Worm (Caenorhabditis elegans) whole organism, midembryonic: ENCODE results near the gene T26E4.4.

Experiments used
- T22C8.4 ChIP-seq: fragments of 200-800 bp; sonication (Bioruptor generic); IDR thresholded peaks from 2 replicates; pipeline ENCODE4 v1.3.6; 2022; ENCODE audit warnings: missing genetic modification characterization, missing compliant biosample characterization
- cog-1 ChIP-seq: sonication (generic microtip); optimal IDR thresholded peaks from 2 replicates; lab custom pipeline; 2016; ENCODE audit warnings: missing genetic modification characterization, missing compliant biosample characterization
- flt-1 ChIP-seq: fragments of 200-800 bp; sonication (Bioruptor generic); IDR thresholded peaks from 2 replicates; pipeline ENCODE4 v1.3.6; 2022; ENCODE audit warnings: missing genetic modification characterization, missing compliant biosample characterization
- klf-2 ChIP-seq: fragments of 200-800 bp; sonication (Bioruptor generic); conservative IDR thresholded peaks from 2 replicates; pipeline ENCODE4 v1.3.6; 2022; ENCODE audit warnings: missing genetic modification reagents, missing genetic modification characterization, missing compliant biosample characterization
- med-1 ChIP-seq: sonication (generic microtip); optimal IDR thresholded peaks from 2 replicates; lab custom pipeline; 2017; ENCODE audit warnings: missing genetic modification characterization, mild to moderate bottlenecking, missing compliant biosample characterization, antibody characterized with exemption, missing genetic modification reagents; ENCODE audit not compliant: insufficient read depth
- ref-1 ChIP-seq: fragments of 200-800 bp; sonication (Bioruptor generic); conservative IDR thresholded peaks from 2 replicates; pipeline ENCODE4 v1.3.6; 2022; ENCODE audit warnings: missing genetic modification reagents, missing genetic modification characterization, missing compliant biosample characterization
- tab-1 ChIP-seq: fragments of 200-800 bp; sonication (Bioruptor generic); IDR thresholded peaks from 2 replicates; pipeline ENCODE4 v1.3.6; 2022; ENCODE audit warnings: missing genetic modification characterization, missing compliant biosample characterization
- ztf-23 ChIP-seq: fragments of 200-800 bp; sonication (Bioruptor generic); IDR thresholded peaks from 2 replicates; pipeline ENCODE4 v1.3.6; 2022; ENCODE audit warnings: missing genetic modification reagents, missing genetic modification characterization, missing compliant biosample characterization
- ztf-29 ChIP-seq: fragments of 200-800 bp; sonication (Bioruptor generic); IDR thresholded peaks from 2 replicates; pipeline ENCODE4 v1.3.6; 2022; ENCODE audit warnings: missing genetic modification reagents, missing genetic modification characterization, missing compliant biosample characterization

DNA sequence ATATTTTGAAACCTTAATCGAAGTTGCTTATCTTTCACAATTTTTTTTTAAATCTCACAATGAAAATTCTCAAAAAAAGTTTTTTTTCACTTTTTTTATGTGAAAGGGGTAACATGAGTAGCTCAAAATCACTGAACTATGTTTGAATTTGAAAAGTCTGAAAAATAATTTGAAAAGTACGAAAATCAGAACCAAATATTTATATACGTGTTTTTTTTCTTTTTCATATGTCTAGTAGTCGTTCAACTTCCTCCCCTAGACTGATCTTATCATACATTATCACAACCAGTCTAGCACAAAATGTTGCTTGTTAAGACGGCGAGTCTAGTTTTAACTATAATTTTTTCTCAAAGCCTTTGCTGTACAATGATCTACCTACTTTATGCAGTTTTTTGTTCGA lies 29.1 kb upstream of the T26E4.4 start, which contains the start of gene srbc-49:
- TF ChIP-seq cog-1 (tag; lab: Kevin White, UChicago) (no peak), klf-2 (no peak), flt-1 (GFP tag; lab: Robert Waterston, UW) (no peak), T22C8.4 (GFP tag; lab: Robert Waterston, UW) (no peak), ztf-29 (GFP tag; lab: Robert Waterston, UW) (no peak), ref-1 (GFP tag; lab: Robert Waterston, UW) (no peak), tab-1 (GFP tag; lab: Robert Waterston, UW) (no peak), med-1 (GFP tag; lab: Kevin White, UChicago) (no peak), ztf-23 (no peak)
